Fruit fly (Drosophila melanogaster) whole organism, embryonic: ENCODE measurements around the gene CG14326.

Experiments
- BtbVII ChIP-seq: fragments of 200-800 bp; sonication (Bioruptor generic); optimal IDR thresholded peaks from 3 replicates; lab custom pipeline; 2017; ENCODE audit warnings: missing biosample characterization, mild to moderate bottlenecking, missing genetic modification characterization
- Bteb2 ChIP-seq: fragments of 200-800 bp; sonication (Bioruptor generic); optimal IDR thresholded peaks from 2 replicates; lab custom pipeline; 2016; ENCODE audit warnings: missing biosample characterization, missing genetic modification characterization
- CG10543 ChIP-seq: fragments of 200-800 bp; sonication (Bioruptor generic); optimal IDR thresholded peaks from 3 replicates; lab custom pipeline; 2017; ENCODE audit warnings: missing biosample characterization, mild to moderate bottlenecking, missing genetic modification characterization, moderate library complexity
- CG11695 ChIP-seq: fragments of 200-800 bp; sonication (Bioruptor generic); IDR thresholded peaks from 3 replicates; pipeline ENCODE4 v1.3.6; 2022; ENCODE audit warnings: missing biosample characterization, missing genetic modification characterization
- CG12071 ChIP-seq: fragments of 200-800 bp; sonication (Bioruptor generic); optimal IDR thresholded peaks from 3 replicates; lab custom pipeline; 2018; ENCODE audit warnings: missing biosample characterization, mild to moderate bottlenecking, missing genetic modification characterization
- CG12155 ChIP-seq: fragments of 200-800 bp; sonication (Bioruptor generic); optimal IDR thresholded peaks from 3 replicates; lab custom pipeline; 2016; ENCODE audit warnings: missing biosample characterization, missing genetic modification characterization
- CG12236 ChIP-seq: fragments of 200-800 bp; sonication (Bioruptor generic); optimal IDR thresholded peaks from 2 replicates; lab custom pipeline; 2016; ENCODE audit warnings: missing biosample characterization, missing genetic modification characterization
- CG13424 ChIP-seq: fragments of 200-800 bp; sonication (Bioruptor generic); optimal IDR thresholded peaks from 2 replicates; lab custom pipeline; 2019; ENCODE audit warnings: missing biosample characterization, mild to moderate bottlenecking, missing genetic modification characterization, moderate library complexity
- CG14965 ChIP-seq: fragments of 200-800 bp; sonication (Bioruptor generic); optimal IDR thresholded peaks from 2 replicates; lab custom pipeline; 2016; ENCODE audit warnings: missing biosample characterization, missing genetic modification characterization, borderline replicate concordance
- CG15073 ChIP-seq: fragments of 200-800 bp; sonication (Bioruptor generic); optimal IDR thresholded peaks from 2 replicates; lab custom pipeline; 2016; ENCODE audit warnings: missing biosample characterization, missing genetic modification characterization
- CG15601 ChIP-seq: fragments of 200-800 bp; sonication (Bioruptor generic); optimal IDR thresholded peaks from 3 replicates; lab custom pipeline; 2019; ENCODE audit warnings: missing biosample characterization, mild to moderate bottlenecking, missing genetic modification characterization, moderate library complexity
- CG16815 ChIP-seq: fragments of 200-800 bp; sonication (Bioruptor generic); optimal IDR thresholded peaks from 3 replicates; lab custom pipeline; 2017; ENCODE audit warnings: missing biosample characterization, mild to moderate bottlenecking, missing genetic modification characterization
- CG3726 ChIP-seq: fragments of 200-800 bp; sonication (Bioruptor generic); IDR thresholded peaks from 3 replicates; pipeline ENCODE4, ENCODE4 v1.3.6; 2022; ENCODE audit warnings: missing biosample characterization, missing genetic modification characterization
- CG3847 ChIP-seq: fragments of 200-800 bp; sonication (Bioruptor generic); IDR thresholded peaks from 2 replicates; pipeline ENCODE4 v1.3.6; 2022; ENCODE audit warnings: missing biosample characterization, missing genetic modification characterization
- CG3995 ChIP-seq: fragments of 200-800 bp; sonication (Bioruptor generic); optimal IDR thresholded peaks from 3 replicates; lab custom pipeline; 2016; ENCODE audit warnings: missing biosample characterization, missing genetic modification characterization
- CG4424 ChIP-seq: fragments of 200-800 bp; sonication (Bioruptor generic); optimal IDR thresholded peaks from 3 replicates; lab custom pipeline; 2016; ENCODE audit warnings: missing biosample characterization, missing genetic modification characterization
- CG4820 ChIP-seq: fragments of 200-800 bp; sonication (Bioruptor generic); optimal IDR thresholded peaks from 3 replicates; lab custom pipeline; 2016; ENCODE audit warnings: missing biosample characterization, missing genetic modification characterization
- CG6254 ChIP-seq: fragments of 200-800 bp; sonication (Bioruptor generic); optimal IDR thresholded peaks from 3 replicates; lab custom pipeline; 2017; ENCODE audit warnings: mild to moderate bottlenecking, missing biosample characterization, missing genetic modification reagents, missing genetic modification characterization
- CG8388 ChIP-seq: fragments of 200-800 bp; sonication (Bioruptor generic); optimal IDR thresholded peaks from 2 replicates; lab custom pipeline; 2019; ENCODE audit warnings: missing biosample characterization, mild to moderate bottlenecking, missing genetic modification characterization, moderate library complexity
- CG9932 ChIP-seq: fragments of 200-800 bp; sonication (Bioruptor generic); IDR thresholded peaks from 2 replicates; pipeline ENCODE4 v1.3.6; 2022; ENCODE audit warnings: missing biosample characterization, missing genetic modification characterization
- CoRest ChIP-seq: fragments of 200-800 bp; sonication (Bioruptor generic); optimal IDR thresholded peaks from 3 replicates; lab custom pipeline; 2018; ENCODE audit warnings: missing biosample characterization, mild to moderate bottlenecking, missing genetic modification characterization, moderate library complexity
- Ets65A ChIP-seq: fragments of 200-800 bp; sonication (Bioruptor generic); peaks from one replicate; lab custom pipeline; 2016; ENCODE audit warnings: missing biosample characterization, missing genetic modification characterization
- Jarid2 ChIP-seq: fragments of 200-800 bp; sonication (Bioruptor generic); optimal IDR thresholded peaks from 3 replicates; lab custom pipeline; 2017; ENCODE audit warnings: mild to moderate bottlenecking, missing biosample characterization, missing genetic modification reagents, missing genetic modification characterization
- Mes4 ChIP-seq: fragments of 200-800 bp; sonication (Bioruptor generic); optimal IDR thresholded peaks from 2 replicates; lab custom pipeline; 2016; ENCODE audit warnings: missing biosample characterization, missing genetic modification characterization
- NC2β ChIP-seq: fragments of 200-800 bp; sonication (Bioruptor generic); optimal IDR thresholded peaks from 2 replicates; lab custom pipeline; 2016; ENCODE audit warnings: missing biosample characterization, missing genetic modification characterization
- Neu2 ChIP-seq: fragments of 200-800 bp; sonication (Bioruptor generic); optimal IDR thresholded peaks from 3 replicates; lab custom pipeline; 2016; ENCODE audit warnings: missing biosample characterization, missing genetic modification characterization, borderline replicate concordance
- Rx ChIP-seq: fragments of 200-800 bp; sonication (Bioruptor generic); IDR thresholded peaks from 2 replicates; pipeline ENCODE4 v1.3.6; 2022; ENCODE audit warnings: missing biosample characterization, missing genetic modification characterization
- Usf ChIP-seq: fragments of 200-800 bp; sonication (Bioruptor generic); optimal IDR thresholded peaks from 2 replicates; lab custom pipeline; 2017; ENCODE audit warnings: missing genotype, missing biosample characterization, missing genetic modification characterization
- Vsx1 ChIP-seq: fragments of 200-800 bp; sonication (Bioruptor generic); optimal IDR thresholded peaks from 2 replicates; lab custom pipeline; 2017; ENCODE audit warnings: missing biosample characterization, mild to moderate bottlenecking, missing genetic modification characterization, missing genetic modification reagents
- Xbp1 ChIP-seq: fragments of 200-800 bp; sonication (Bioruptor generic); optimal IDR thresholded peaks from 3 replicates; lab custom pipeline; 2016; ENCODE audit warnings: missing biosample characterization, mild to moderate bottlenecking, missing genetic modification characterization
- al ChIP-seq: fragments of 200-800 bp; sonication (Bioruptor generic); IDR thresholded peaks from 2 replicates; pipeline ENCODE4 v1.3.6; 2022; ENCODE audit warnings: missing biosample characterization, missing genetic modification characterization
- amos ChIP-seq: fragments of 200-800 bp; sonication (Bioruptor generic); IDR thresholded peaks from 2 replicates; pipeline ENCODE4 v1.3.6; 2022; ENCODE audit warnings: missing biosample characterization, missing genetic modification characterization; ENCODE audit not compliant: partially characterized antibody
- ap ChIP-seq: fragments of 200-800 bp; sonication (Bioruptor generic); IDR thresholded peaks from 2 replicates; pipeline ENCODE4 v1.3.6; 2022; ENCODE audit warnings: missing biosample characterization, missing genetic modification characterization
- az2 ChIP-seq: fragments of 200-800 bp; sonication (Bioruptor generic); optimal IDR thresholded peaks from 3 replicates; lab custom pipeline; 2016; ENCODE audit warnings: missing biosample characterization, missing genetic modification characterization
- bcd ChIP-seq: fragments of 200-800 bp; sonication (Bioruptor generic); optimal IDR thresholded peaks from 2 replicates; lab custom pipeline; 2017; ENCODE audit warnings: missing biosample characterization, mild to moderate bottlenecking, missing genetic modification characterization
- btn ChIP-seq: fragments of 200-800 bp; sonication (Bioruptor generic); optimal IDR thresholded peaks from 2 replicates; lab custom pipeline; 2016; ENCODE audit warnings: missing biosample characterization, missing genetic modification characterization
- cas ChIP-seq: fragments of 200-800 bp; sonication (Bioruptor generic); IDR thresholded peaks from 2 replicates; pipeline ENCODE4 v1.3.6; 2022; ENCODE audit warnings: missing biosample characterization, missing genetic modification characterization
- chn ChIP-seq: fragments of 200-800 bp; sonication (Bioruptor generic); optimal IDR thresholded peaks from 2 replicates; lab custom pipeline; 2016; ENCODE audit warnings: missing biosample characterization, missing genetic modification characterization
- crol ChIP-seq: fragments of 200-800 bp; sonication (Bioruptor generic); IDR thresholded peaks from 2 replicates; pipeline ENCODE4 v1.3.6; 2022; ENCODE audit warnings: missing biosample characterization, missing genetic modification characterization
- dm ChIP-seq: fragments of 200-800 bp; sonication (Bioruptor generic); optimal IDR thresholded peaks from 3 replicates; lab custom pipeline; 2016; ENCODE audit warnings: missing biosample characterization, missing genetic modification characterization
- dpn ChIP-seq, 2 experiments: fragments of 200-800 bp; sonication (Bioruptor generic); optimal IDR thresholded peaks; 3 replicates each; lab custom pipeline; 2016; ENCODE audit warnings: missing biosample characterization in 2 of 2, missing genetic modification characterization in 2 of 2
- fd102C ChIP-seq: fragments of 200-800 bp; sonication (Bioruptor generic); optimal IDR thresholded peaks from 2 replicates; lab custom pipeline; 2018; ENCODE audit warnings: missing biosample characterization, mild to moderate bottlenecking, missing genetic modification characterization, moderate library complexity
- gem ChIP-seq: fragments of 200-800 bp; sonication (Bioruptor generic); optimal IDR thresholded peaks from 2 replicates; lab custom pipeline; 2019; ENCODE audit warnings: missing biosample characterization, mild to moderate bottlenecking, missing genetic modification characterization, moderate library complexity
- gfzf ChIP-seq: fragments of 200-800 bp; sonication (Bioruptor generic); optimal IDR thresholded peaks from 2 replicates; lab custom pipeline; 2016; ENCODE audit warnings: missing biosample characterization, mild to moderate bottlenecking, missing genetic modification characterization, moderate library complexity
- insv ChIP-seq, 2 experiments: fragments of 200-800 bp; sonication (Bioruptor generic); optimal IDR thresholded peaks; 3 replicates each; lab custom pipeline; 2016 to 2018; ENCODE audit warnings: missing biosample characterization in 2 of 2, missing genetic modification characterization in 2 of 2
- jumu ChIP-seq: fragments of 200-800 bp; sonication (Bioruptor generic); optimal IDR thresholded peaks from 3 replicates; lab custom pipeline; 2016; ENCODE audit warnings: missing biosample characterization, missing genetic modification characterization
- lilli ChIP-seq: fragments of 200-800 bp; sonication (Bioruptor generic); optimal IDR thresholded peaks from 3 replicates; lab custom pipeline; 2016; ENCODE audit warnings: missing biosample characterization, missing genetic modification characterization
- odd ChIP-seq: fragments of 200-800 bp; sonication (Bioruptor generic); optimal IDR thresholded peaks from 2 replicates; lab custom pipeline; 2017; ENCODE audit warnings: missing biosample characterization, mild to moderate bottlenecking, missing genetic modification characterization
- p53 ChIP-seq: fragments of 200-800 bp; sonication (Bioruptor generic); optimal IDR thresholded peaks from 2 replicates; lab custom pipeline; 2016; ENCODE audit warnings: missing biosample characterization, missing genetic modification characterization
- pho ChIP-seq: fragments of 200-800 bp; sonication (Bioruptor generic); optimal IDR thresholded peaks from 2 replicates; lab custom pipeline; 2016; ENCODE audit warnings: missing biosample characterization, missing genetic modification characterization
- psq ChIP-seq: fragments of 200-800 bp; sonication (Bioruptor generic); optimal IDR thresholded peaks from 2 replicates; lab custom pipeline; 2017; ENCODE audit warnings: missing biosample characterization, missing genetic modification characterization
- pum ChIP-seq: fragments of 200-800 bp; sonication (Bioruptor generic); optimal IDR thresholded peaks from 2 replicates; lab custom pipeline; 2016; ENCODE audit warnings: missing biosample characterization, missing genetic modification characterization
- tap ChIP-seq: fragments of 200-800 bp; optimal IDR thresholded peaks from 3 replicates; lab custom pipeline; 2019; ENCODE audit warnings: missing biosample characterization, mild to moderate bottlenecking, missing genetic modification characterization, moderate library complexity

The CG14326 gene

DNA sequence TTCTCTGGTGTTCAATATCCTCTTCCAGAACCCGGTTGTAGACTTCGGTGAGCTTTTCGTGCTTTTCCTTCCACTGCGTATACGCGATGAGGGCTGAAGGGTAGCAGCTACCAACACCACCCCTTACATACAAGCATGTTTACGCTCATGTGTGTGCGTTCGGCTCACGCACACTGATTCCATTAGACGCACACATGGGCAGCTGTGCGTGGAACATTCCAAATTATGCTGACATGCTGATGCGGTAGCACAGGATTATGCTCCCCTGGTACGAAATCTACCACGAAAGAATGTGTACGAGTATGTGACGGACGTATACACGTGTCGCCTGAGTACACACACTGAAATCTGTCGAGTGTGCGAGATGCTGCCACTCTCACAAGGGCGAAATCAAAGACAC, 15.2 kb upstream of the CG14326 start (continued):
- no peak for TF ChIP-seq CG4820 (GFP tag; lab: Kevin White, UChicago)
- TF ChIP-seq insv (GFP tag; optimal IDR thresholded peaks at IDR 0.05; lab: Kevin White, UChicago): no peak
- TF ChIP-seq CG4424 (GFP tag; lab: Kevin White, UChicago): no peak
- no peak for TF ChIP-seq Bteb2
- TF ChIP-seq Usf (GFP tag; lab: Kevin White, UChicago): no peak
- TF ChIP-seq bcd (GFP tag; lab: Kevin White, UChicago): no peak
- TF ChIP-seq Mes4: no peak
- TF ChIP-seq p53: no peak
- TF ChIP-seq CG8388: no peak
- TF ChIP-seq Vsx1: no peak
- no peak for TF ChIP-seq Neu2 (GFP tag; lab: Kevin White, UChicago)
- no peak for TF ChIP-seq CG16815 (GFP tag; lab: Kevin White, UChicago)
- TF ChIP-seq CG9932 (GFP tag; lab: Robert Waterston, UW): peak; percentile 32; the same call in 1 of the 2 replicates
- TF ChIP-seq CG3847: no peak
- no peak for TF ChIP-seq al
- no peak for TF ChIP-seq Rx
- no peak for TF ChIP-seq CG12071
- no peak for TF ChIP-seq psq (GFP tag; lab: Kevin White, UChicago)
- TF ChIP-seq CoRest: no peak
- no peak for TF ChIP-seq CG12236
- no peak for TF ChIP-seq dm (GFP tag; lab: Kevin White, UChicago)
- TF ChIP-seq CG3726: no peak
- TF ChIP-seq NC2β (GFP tag; lab: Kevin White, UChicago): no peak
- no peak for TF ChIP-seq pho (GFP tag; lab: Kevin White, UChicago)
- TF ChIP-seq Ets65A (GFP tag; lab: Kevin White, UChicago): no peak
- TF ChIP-seq dpn (GFP tag; optimal IDR thresholded peaks at IDR 0.05; lab: Kevin White, UChicago): no peak
- no peak for TF ChIP-seq CG3995 (GFP tag; lab: Kevin White, UChicago)
- TF ChIP-seq crol (GFP tag; lab: Robert Waterston, UW): peak; percentile 90
- TF ChIP-seq btn (GFP tag; lab: Kevin White, UChicago): no peak
- TF ChIP-seq CG6254: no peak
- TF ChIP-seq pum (GFP tag; lab: Kevin White, UChicago): no peak
- TF ChIP-seq lilli: no peak
- no peak for TF ChIP-seq CG11695 (GFP tag; lab: Robert Waterston, UW)
- TF ChIP-seq Jarid2 (GFP tag; lab: Kevin White, UChicago): no peak
- TF ChIP-seq az2: no peak
- TF ChIP-seq ap (GFP tag; lab: Robert Waterston, UW): no peak
- no peak for TF ChIP-seq fd102C (GFP tag; lab: Kevin White, UChicago)
- no peak for TF ChIP-seq CG14965
- no peak for TF ChIP-seq CG15601 (tag; lab: Kevin White, UChicago)
- TF ChIP-seq Xbp1 (GFP tag; lab: Kevin White, UChicago): no peak
- TF ChIP-seq cas (GFP tag; lab: Robert Waterston, UW): no peak
- no peak for TF ChIP-seq CG15073 (GFP tag; lab: Kevin White, UChicago)
- TF ChIP-seq BtbVII (GFP tag; lab: Kevin White, UChicago): no peak
- TF ChIP-seq gem (tag; lab: Kevin White, UChicago): no peak
- no peak for TF ChIP-seq odd
- no peak for TF ChIP-seq CG13424 (tag; lab: Kevin White, UChicago)
- no peak for TF ChIP-seq CG12155 (GFP tag; lab: Kevin White, UChicago)
- TF ChIP-seq amos (GFP tag; lab: Robert Waterston, UW): peak; percentile 23; the same call in 1 of the 2 replicates
- no peak for TF ChIP-seq gfzf (GFP tag; lab: Kevin White, UChicago)
- TF ChIP-seq tap: no peak
- no peak for TF ChIP-seq CG10543 (GFP tag; lab: Kevin White, UChicago)
- no peak for TF ChIP-seq jumu (GFP tag; lab: Kevin White, UChicago)
- peak; percentile 18 for TF ChIP-seq chn (GFP tag; lab: Kevin White, UChicago)
